Fruit fly (Drosophila melanogaster): ENCODE measurements around the gene Lcp65Ab2.
A peak's percentile ranks its signal among the peaks of the same experiment; 100 is the strongest.

Lcp65Ab2 gene

dm6 chr3L:6157327-6158032, 11.0 kb downstream of the Lcp65Ab2 start, which contains the start of gene CG13297 (continued):
- no peak for TF ChIP-seq HmgD (GFP tag; optimal IDR thresholded peaks at IDR 0.05)
- no peak for TF ChIP-seq CG16863 (GFP tag; optimal IDR thresholded peaks at IDR 0.05)
- no peak for TF ChIP-seq nom (GFP tag; optimal IDR thresholded peaks at IDR 0.05)
- no peak for TF ChIP-seq CG6791 (GFP tag; IDR thresholded peaks at IDR 0.05; ENCODE audit: partially characterized antibody)
- peak; percentile 55 for TF ChIP-seq sisA (GFP tag; IDR thresholded peaks at IDR 0.05)
- TF ChIP-seq ssp (GFP tag; IDR thresholded peaks at IDR 0.05) = no peak; the same call in 1 of the 2 replicates
- TF ChIP-seq chn (GFP tag; optimal IDR thresholded peaks at IDR 0.05) = no peak
- TF ChIP-seq NC2α (GFP tag; optimal IDR thresholded peaks at IDR 0.05) = no peak
- TF ChIP-seq sima (GFP tag; optimal IDR thresholded peaks at IDR 0.05) = no peak
- TF ChIP-seq ATbp (GFP tag; optimal IDR thresholded peaks at IDR 0.05) = peak; percentile 54
- no peak for TF ChIP-seq gce (GFP tag; IDR thresholded peaks at IDR 0.05)
- TF ChIP-seq CG2889 (GFP tag; IDR thresholded peaks at IDR 0.05) = no peak
- TF ChIP-seq ase (GFP tag; IDR thresholded peaks at IDR 0.05) = peak; percentile 54; the same call in 1 of the 3 replicates
- TF ChIP-seq vfl (GFP tag; optimal IDR thresholded peaks at IDR 0.05) = no peak
- no peak for TF ChIP-seq Atf3 (GFP tag; optimal IDR thresholded peaks at IDR 0.05)
- no peak for TF ChIP-seq CG17568 (GFP tag; optimal IDR thresholded peaks at IDR 0.05)
- no peak for TF ChIP-seq Dip3 (GFP tag; optimal IDR thresholded peaks at IDR 0.05)
- peak; percentile 58; the same call in 1 of the 2 replicates for TF ChIP-seq wor (GFP tag; IDR thresholded peaks at IDR 0.05)
- TF ChIP-seq Antp (GFP tag; optimal IDR thresholded peaks at IDR 0.05) = no peak
- TF ChIP-seq CG7372 (GFP tag; IDR thresholded peaks at IDR 0.05) = no peak; the same call in 1 of the 2 replicates
- TF ChIP-seq CG6175 (GFP tag; IDR thresholded peaks at IDR 0.05) = no peak
- TF ChIP-seq mam (GFP tag; optimal IDR thresholded peaks at IDR 0.05) = no peak
- TF ChIP-seq CG18599 (GFP tag; optimal IDR thresholded peaks at IDR 0.05) = peak; percentile 37
- TF ChIP-seq CG8765 (GFP tag; IDR thresholded peaks at IDR 0.05) = no peak
- peak; percentile 32 for TF ChIP-seq tio (GFP tag; optimal IDR thresholded peaks at IDR 0.05)
- no peak for TF ChIP-seq zfh2 (GFP tag; optimal IDR thresholded peaks at IDR 0.05)
- TF ChIP-seq CG30020 (tag; optimal IDR thresholded peaks at IDR 0.05) = no peak
- TF ChIP-seq zfh1 (GFP tag; IDR thresholded peaks at IDR 0.05) = 0 out of 3 replicates have a peak, but pooled peaks have one; percentile 32
- peak; percentile 73 for TF ChIP-seq CG17361 (GFP tag; IDR thresholded peaks at IDR 0.05)
- peak; percentile 6 for TF ChIP-seq Hmr (GFP tag; optimal IDR thresholded peaks at IDR 0.05)
- peak; percentile 56 for TF ChIP-seq CG30403 (GFP tag; optimal IDR thresholded peaks at IDR 0.05)
- TF ChIP-seq dm (GFP tag; optimal IDR thresholded peaks at IDR 0.05) = no peak
- peak; percentile 62; the same call in 2 of the 3 replicates for TF ChIP-seq CG11093 (GFP tag; IDR thresholded peaks at IDR 0.05)
- no peak for TF ChIP-seq Mes4 (GFP tag; optimal IDR thresholded peaks at IDR 0.05)
- no peak for TF ChIP-seq CG30431 (GFP tag; optimal IDR thresholded peaks at IDR 0.05)
- no peak for TF ChIP-seq CG8359 (GFP tag; optimal IDR thresholded peaks at IDR 0.05; ENCODE audit: borderline replicate concordance)
- no peak for TF ChIP-seq CG10565 (GFP tag; optimal IDR thresholded peaks at IDR 0.05)
- TF ChIP-seq CkIIα-i1 (GFP tag; IDR thresholded peaks at IDR 0.05) = no peak
- no peak for TF ChIP-seq CG13624 (GFP tag; optimal IDR thresholded peaks at IDR 0.05)
- no peak for TF ChIP-seq CG2116 (GFP tag; optimal IDR thresholded peaks at IDR 0.05)
- TF ChIP-seq CG4820 (GFP tag; optimal IDR thresholded peaks at IDR 0.05) = peak; percentile 32
- peak in 1 of 2 experiments; percentile 84 for TF ChIP-seq Hr51 (GFP tag; optimal IDR thresholded peaks at IDR 0.05)
- no peak for TF ChIP-seq Doc2 (GFP tag; IDR thresholded peaks at IDR 0.05)
- TF ChIP-seq tin (GFP tag; optimal IDR thresholded peaks at IDR 0.05) = peak; percentile 6
- TF ChIP-seq hth (optimal IDR thresholded peaks at IDR 0.05) = no peak
- TF ChIP-seq hb (GFP tag; IDR thresholded peaks at IDR 0.05; ENCODE audit: partially characterized antibody) = no peak
- no peak for TF ChIP-seq nerfin-2 (GFP tag; IDR thresholded peaks at IDR 0.05; ENCODE audit: partially characterized antibody)
- no peak for TF ChIP-seq Sry-β (GFP tag; optimal IDR thresholded peaks at IDR 0.05)
- no peak for TF ChIP-seq Elba2 (GFP tag; optimal IDR thresholded peaks at IDR 0.05)
- TF ChIP-seq Meics (GFP tag; optimal IDR thresholded peaks at IDR 0.05) = peak; percentile 42
- no peak for TF ChIP-seq CG17328 (GFP tag; IDR thresholded peaks at IDR 0.05)

Measured in whole organism, embryonic.